Fruit fly (Drosophila melanogaster): ENCODE measurements around the gene Noc1.

Gene Noc1

dm6 chr3L:11125636-11126532, 51.3 kb downstream of the Noc1 start (continued):
- TF ChIP-seq CG9727 (GFP tag; optimal IDR thresholded peaks at IDR 0.05) (no peak), grn (GFP tag; optimal IDR thresholded peaks at IDR 0.05) (no peak), CG4617 (GFP tag; optimal IDR thresholded peaks at IDR 0.05; ENCODE audit: borderline replicate concordance) (no peak), CG31388 (GFP tag; optimal IDR thresholded peaks at IDR 0.05) (no peak), CG1024 (GFP tag; IDR thresholded peaks at IDR 0.05) (no peak), Side (GFP tag; optimal IDR thresholded peaks at IDR 0.05) (no peak), CG12299 (tag; optimal IDR thresholded peaks at IDR 0.05) (no peak), CG14014 (GFP tag; IDR thresholded peaks at IDR 0.05) (peak; percentile 32; the same call in 1 of the 2 replicates), MTF-1 (GFP tag; optimal IDR thresholded peaks at IDR 0.05; ENCODE audit: borderline replicate concordance) (no peak), CG12942 (GFP tag; optimal IDR thresholded peaks at IDR 0.05) (no peak), tgo (GFP tag; IDR thresholded peaks at IDR 0.05) (no peak), CG8281 (tag; optimal IDR thresholded peaks at IDR 0.05) (no peak), abd-A (tag; optimal IDR thresholded peaks at IDR 0.05) (no peak), CG18599 (GFP tag; optimal IDR thresholded peaks at IDR 0.05) (peak; percentile 39), mld (GFP tag; IDR thresholded peaks at IDR 0.05; ENCODE audit: partially characterized antibody) (no peak), zf30C (GFP tag; optimal IDR thresholded peaks at IDR 0.05) (no peak), Myb (GFP tag; optimal IDR thresholded peaks at IDR 0.05) (no peak), CG2199 (GFP tag; IDR thresholded peaks at IDR 0.05) (no peak), CG15601 (tag; optimal IDR thresholded peaks at IDR 0.05) (no peak), gt (GFP tag; IDR thresholded peaks at IDR 0.05) (no peak), CG11696 (GFP tag; IDR thresholded peaks at IDR 0.05) (no peak), CG10274 (GFP tag; optimal IDR thresholded peaks at IDR 0.05) (no peak), Chrac-16 (GFP tag; optimal IDR thresholded peaks at IDR 0.05) (no peak), CG8478 (optimal IDR thresholded peaks at IDR 0.05) (no peak), CG3995 (GFP tag; optimal IDR thresholded peaks at IDR 0.05) (no peak), Neu2 (GFP tag; optimal IDR thresholded peaks at IDR 0.05; ENCODE audit: borderline replicate concordance) (no peak), HmgD (GFP tag; optimal IDR thresholded peaks at IDR 0.05) (no peak), C15 (GFP tag; IDR thresholded peaks at IDR 0.05) (no peak), Hand (GFP tag; optimal IDR thresholded peaks at IDR 0.05) (no peak), jing (GFP tag; optimal IDR thresholded peaks at IDR 0.05) (no peak), bbx (GFP tag; IDR thresholded peaks at IDR 0.05; ENCODE audit: partially characterized antibody) (peak; percentile 29; the same call in 1 of the 2 replicates), Dfd (GFP tag; optimal IDR thresholded peaks at IDR 0.05) (no peak), CG4328 (GFP tag; optimal IDR thresholded peaks at IDR 0.05) (no peak), CG13775 (GFP tag; optimal IDR thresholded peaks at IDR 0.05) (no peak), lab (GFP tag; optimal IDR thresholded peaks at IDR 0.05) (peak; percentile 60), nmo (GFP tag; optimal IDR thresholded peaks at IDR 0.05) (peak; percentile 19), dimm (GFP tag; IDR thresholded peaks at IDR 0.05) (no peak), Dip2 (GFP tag; IDR thresholded peaks at IDR 0.05) (no peak), BEAF-32 (GFP tag; optimal IDR thresholded peaks at IDR 0.05) (no peak), h (optimal IDR thresholded peaks at IDR 0.05) (no peak), lbe (GFP tag; optimal IDR thresholded peaks at IDR 0.05) (no peak), CG2202 (tag; optimal IDR thresholded peaks at IDR 0.05) (no peak), so (GFP tag; IDR thresholded peaks at IDR 0.05) (no peak), trem (tag; optimal IDR thresholded peaks at IDR 0.05) (peak; percentile 55), CG33557 (GFP tag; optimal IDR thresholded peaks at IDR 0.05) (no peak), ind (GFP tag; optimal IDR thresholded peaks at IDR 0.05) (no peak), croc (GFP tag; conservative IDR thresholded peaks at IDR 0.05) (no peak), sens (GFP tag) (peak; percentile 72), Meics (GFP tag; optimal IDR thresholded peaks at IDR 0.05) (peak; percentile 26), Scr (GFP tag; IDR thresholded peaks at IDR 0.05; ENCODE audit: partially characterized antibody) (no peak)
